Worm (Caenorhabditis elegans) whole organism, late embryonic: ENCODE results near the gene wht-8.

Source experiments
- F13H6.1 ChIP-seq: sonication (generic microtip); optimal IDR thresholded peaks from 2 replicates; lab custom pipeline; 2016; ENCODE audit warnings: missing genetic modification characterization, missing compliant biosample characterization
- K02D7.2 ChIP-seq: sonication (generic microtip); optimal IDR thresholded peaks from 2 replicates; lab custom pipeline; 2017; ENCODE audit warnings: mild to moderate bottlenecking, missing genetic modification characterization, missing compliant biosample characterization
- K09A11.1 ChIP-seq: sonication (generic microtip); optimal IDR thresholded peaks from 2 replicates; lab custom pipeline; 2017; ENCODE audit warnings: antibody characterized with exemption, mild to moderate bottlenecking, missing genetic modification characterization, missing compliant biosample characterization; ENCODE audit not compliant: insufficient read depth
- ahr-1 ChIP-seq: sonication (generic microtip); optimal IDR thresholded peaks from 2 replicates; lab custom pipeline; 2016; ENCODE audit warnings: missing genetic modification characterization, missing compliant biosample characterization
- ceh-14 ChIP-seq: sonication (generic microtip); optimal IDR thresholded peaks from 2 replicates; lab custom pipeline; 2016; ENCODE audit warnings: missing genotype, missing genetic modification characterization, missing compliant biosample characterization
- ceh-18 ChIP-seq: sonication (generic microtip); optimal IDR thresholded peaks from 2 replicates; lab custom pipeline; 2016; ENCODE audit warnings: missing genetic modification characterization, missing compliant biosample characterization
- ceh-19 ChIP-seq: fragments of 200-800 bp; sonication (Bioruptor generic); optimal IDR thresholded peaks from 2 replicates; lab custom pipeline; 2018; ENCODE audit warnings: mild to moderate bottlenecking, missing genetic modification characterization, missing compliant biosample characterization
- ceh-22 ChIP-seq: sonication (generic microtip); optimal IDR thresholded peaks from 2 replicates; lab custom pipeline; 2017; ENCODE audit warnings: missing biosample characterization, missing genetic modification characterization
- ceh-24 ChIP-seq: sonication (generic microtip); optimal IDR thresholded peaks from 2 replicates; lab custom pipeline; 2016; ENCODE audit warnings: mild to moderate bottlenecking, missing genetic modification characterization, missing compliant biosample characterization
- ceh-30 ChIP-seq: fragments of 150-350 bp; optimal IDR thresholded peaks from 2 replicates; lab custom pipeline; 2014; ENCODE audit warnings: missing biosample characterization, missing genetic modification characterization
- ceh-31 ChIP-seq: sonication (generic microtip); optimal IDR thresholded peaks from 2 replicates; lab custom pipeline; 2016; ENCODE audit warnings: missing genetic modification characterization, missing compliant biosample characterization
- ceh-34 ChIP-seq: sonication (generic microtip); optimal IDR thresholded peaks from 2 replicates; lab custom pipeline; 2016; ENCODE audit warnings: mild to moderate bottlenecking, missing genetic modification characterization, missing compliant biosample characterization
- ceh-45 ChIP-seq: fragments of 200-800 bp; sonication (Bioruptor generic); IDR thresholded peaks from 2 replicates; pipeline ENCODE4 v1.3.6; 2022; ENCODE audit warnings: missing genetic modification reagents, missing genetic modification characterization, missing compliant biosample characterization
- ceh-48 ChIP-seq: sonication (generic microtip); optimal IDR thresholded peaks from 2 replicates; lab custom pipeline; 2016; ENCODE audit warnings: missing genetic modification characterization, inconsistent platforms, missing compliant biosample characterization
- ceh-6 ChIP-seq: fragments of 200-800 bp; sonication (Bioruptor generic); optimal IDR thresholded peaks from 2 replicates; lab custom pipeline; 2018; ENCODE audit warnings: mild to moderate bottlenecking, missing genetic modification characterization, missing compliant biosample characterization
- che-1 ChIP-seq: sonication (generic microtip); optimal IDR thresholded peaks from 2 replicates; lab custom pipeline; 2016; ENCODE audit warnings: mild to moderate bottlenecking, missing genetic modification characterization, missing compliant biosample characterization
- dmd-4 ChIP-seq: sonication (generic microtip); optimal IDR thresholded peaks from 2 replicates; lab custom pipeline; 2016; ENCODE audit warnings: borderline replicate concordance, missing genetic modification characterization, missing compliant biosample characterization
- dve-1 ChIP-seq: sonication (generic microtip); optimal IDR thresholded peaks from 2 replicates; lab custom pipeline; 2017; ENCODE audit warnings: antibody characterized with exemption, mild to moderate bottlenecking, missing genetic modification characterization, missing compliant biosample characterization
- elt-2 ChIP-seq: sonication (generic microtip); optimal IDR thresholded peaks from 2 replicates; lab custom pipeline; 2016; ENCODE audit warnings: missing genetic modification reagents, missing genetic modification characterization, missing compliant biosample characterization
- elt-4 ChIP-seq: sonication (generic microtip); optimal IDR thresholded peaks from 2 replicates; lab custom pipeline; 2016; ENCODE audit warnings: missing genetic modification characterization, missing compliant biosample characterization
- fkh-10 ChIP-seq: fragments of 150-350 bp; optimal IDR thresholded peaks from 2 replicates; lab custom pipeline; 2014; ENCODE audit warnings: missing biosample characterization, missing genetic modification reagents, missing genetic modification characterization
- gmeb-2 ChIP-seq: sonication (generic microtip); optimal IDR thresholded peaks from 2 replicates; lab custom pipeline; 2016; ENCODE audit warnings: missing genetic modification characterization, inconsistent platforms, missing compliant biosample characterization
- hlh-13 ChIP-seq: fragments of 200-800 bp; sonication (Bioruptor generic); optimal IDR thresholded peaks from 2 replicates; lab custom pipeline; 2018; ENCODE audit warnings: mild to moderate bottlenecking, missing genetic modification characterization, missing compliant biosample characterization
- hlh-30 ChIP-seq: sonication (generic microtip); optimal IDR thresholded peaks from 2 replicates; lab custom pipeline; 2017; ENCODE audit warnings: antibody characterized with exemption, missing genetic modification characterization, missing compliant biosample characterization; ENCODE audit not compliant: insufficient read depth
- hlh-6 ChIP-seq: sonication (generic microtip); optimal IDR thresholded peaks from 2 replicates; lab custom pipeline; 2016; ENCODE audit warnings: missing genotype, missing genetic modification characterization, missing compliant biosample characterization
- lin-11 ChIP-seq: fragments of 200-800 bp; sonication (Bioruptor generic); optimal IDR thresholded peaks from 2 replicates; lab custom pipeline; 2018; ENCODE audit warnings: mild to moderate bottlenecking, missing genetic modification characterization, missing compliant biosample characterization
- mec-3 ChIP-seq: sonication (generic microtip); optimal IDR thresholded peaks from 2 replicates; lab custom pipeline; 2016; ENCODE audit warnings: borderline replicate concordance, missing genetic modification characterization, missing compliant biosample characterization
- nfya-1 ChIP-seq: sonication (generic microtip); optimal IDR thresholded peaks from 2 replicates; lab custom pipeline; 2017; ENCODE audit warnings: missing genetic modification characterization, mild to moderate bottlenecking, missing compliant biosample characterization, antibody characterized with exemption, moderate library complexity
- nhr-11 ChIP-seq: fragments of 150-350 bp; optimal IDR thresholded peaks from 2 replicates; lab custom pipeline; 2014; ENCODE audit warnings: missing biosample characterization, missing genetic modification characterization
- nhr-232 ChIP-seq: sonication (generic microtip); optimal IDR thresholded peaks from 2 replicates; lab custom pipeline; 2016; ENCODE audit warnings: missing genetic modification characterization, missing compliant biosample characterization
- odd-2 ChIP-seq: sonication (generic microtip); optimal IDR thresholded peaks from 2 replicates; lab custom pipeline; 2017; ENCODE audit warnings: antibody characterized with exemption, mild to moderate bottlenecking, missing genetic modification characterization, missing compliant biosample characterization
- pag-3 ChIP-seq: sonication (generic microtip); optimal IDR thresholded peaks from 2 replicates; lab custom pipeline; 2016; ENCODE audit warnings: missing compliant biosample characterization, missing genetic modification characterization, borderline replicate concordance
- pat-9 ChIP-seq: fragments of 200-800 bp; sonication (Bioruptor generic); optimal IDR thresholded peaks from 2 replicates; lab custom pipeline; 2018; ENCODE audit warnings: mild to moderate bottlenecking, missing genetic modification characterization, moderate library complexity, missing compliant biosample characterization
- pax-1 ChIP-seq: fragments of 150-350 bp; optimal IDR thresholded peaks from 2 replicates; lab custom pipeline; 2014; ENCODE audit warnings: missing biosample characterization, missing genetic modification characterization
- pha-4 ChIP-seq: fragments of 150-350 bp; optimal IDR thresholded peaks from 2 replicates; lab custom pipeline; 2018; ENCODE audit warnings: missing biosample characterization, missing genetic modification reagents, missing genetic modification characterization
- pqm-1 ChIP-seq: sonication (generic microtip); optimal IDR thresholded peaks from 2 replicates; lab custom pipeline; 2016; ENCODE audit warnings: missing genetic modification characterization, missing compliant biosample characterization
- pros-1 ChIP-seq: fragments of 150-350 bp; optimal IDR thresholded peaks from 2 replicates; lab custom pipeline; 2014; ENCODE audit warnings: missing biosample characterization, missing genetic modification reagents, missing genetic modification characterization
- ref-2 ChIP-seq: sonication (generic microtip); optimal IDR thresholded peaks from 2 replicates; lab custom pipeline; 2016; ENCODE audit warnings: missing genetic modification characterization, missing compliant biosample characterization
- sdc-2 ChIP-seq: sonication (generic microtip); optimal IDR thresholded peaks from 2 replicates; lab custom pipeline; 2016; ENCODE audit warnings: missing genotype, missing genetic modification characterization, missing compliant biosample characterization
- sox-4 ChIP-seq: sonication (generic microtip); optimal IDR thresholded peaks from 2 replicates; lab custom pipeline; 2017; ENCODE audit warnings: mild to moderate bottlenecking, missing genetic modification characterization, inconsistent platforms, missing compliant biosample characterization
- syd-9 ChIP-seq: sonication (generic microtip); optimal IDR thresholded peaks from 2 replicates; lab custom pipeline; 2016; ENCODE audit warnings: mild to moderate bottlenecking, missing genetic modification characterization, moderate library complexity, missing compliant biosample characterization
- tbx-2 ChIP-seq: sonication (generic microtip); optimal IDR thresholded peaks from 2 replicates; lab custom pipeline; 2016; ENCODE audit warnings: missing genetic modification characterization, missing compliant biosample characterization
- ttx-3 ChIP-seq: sonication (generic microtip); optimal IDR thresholded peaks from 2 replicates; lab custom pipeline; 2016; ENCODE audit warnings: missing genetic modification reagents, missing genetic modification characterization, missing compliant biosample characterization
- unc-55 ChIP-seq: sonication (generic microtip); optimal IDR thresholded peaks from 2 replicates; lab custom pipeline; 2017; ENCODE audit warnings: missing biosample characterization, missing genetic modification reagents, missing genetic modification characterization
- zip-5 ChIP-seq: sonication (generic microtip); optimal IDR thresholded peaks from 2 replicates; lab custom pipeline; 2016; ENCODE audit warnings: missing genetic modification characterization, missing compliant biosample characterization
- ztf-16 ChIP-seq: sonication (generic microtip); optimal IDR thresholded peaks from 2 replicates; lab custom pipeline; 2017; ENCODE audit warnings: missing genetic modification characterization, missing compliant biosample characterization

wht-8 gene

ce11 chrIII:11243421-11243820 lies 24.8 kb downstream of the wht-8 start (continued):
- TF ChIP-seq pat-9 (tag; lab: Kevin White, UChicago): no peak
- peak; percentile 82 for TF ChIP-seq nfya-1
- TF ChIP-seq ceh-31 (tag; lab: Kevin White, UChicago): peak; percentile 76
- TF ChIP-seq hlh-30: peak; percentile 46
- TF ChIP-seq fkh-10 (GFP tag; lab: Kevin White, UChicago): no peak
- TF ChIP-seq nhr-11 (tag; lab: Kevin White, UChicago): no peak
- no peak for TF ChIP-seq sdc-2 (tag; lab: Kevin White, UChicago)
- TF ChIP-seq che-1 (tag; lab: Kevin White, UChicago): no peak
- TF ChIP-seq odd-2 (tag; lab: Kevin White, UChicago): no peak
- TF ChIP-seq sox-4 (tag; lab: Kevin White, UChicago): no peak
- TF ChIP-seq pha-4 (tag; lab: Kevin White, UChicago): no peak
- TF ChIP-seq ceh-19 (GFP tag; lab: Kevin White, UChicago): no peak
- peak; percentile 76 for TF ChIP-seq ceh-18 (tag; lab: Kevin White, UChicago)
- no peak for TF ChIP-seq hlh-6 (tag; lab: Kevin White, UChicago)
- peak; percentile 37 for TF ChIP-seq ceh-34 (tag; lab: Kevin White, UChicago)
- no peak for TF ChIP-seq pros-1
- TF ChIP-seq K09A11.1: no peak
- TF ChIP-seq syd-9 (tag; lab: Kevin White, UChicago): no peak
- no peak for TF ChIP-seq ceh-22
- TF ChIP-seq elt-4 (tag; lab: Kevin White, UChicago): no peak
- TF ChIP-seq ceh-48 (tag; lab: Kevin White, UChicago): no peak
- TF ChIP-seq ceh-14: peak; percentile 6

- no peak for TF ChIP-seq mec-3 (tag; lab: Kevin White, UChicago)
- TF ChIP-seq ref-2: no peak
- TF ChIP-seq hlh-30: no peak
- no peak for TF ChIP-seq ceh-14
- TF ChIP-seq hlh-13 (GFP tag; lab: Kevin White, UChicago): no peak
- no peak for TF ChIP-seq pag-3 (tag; lab: Kevin White, UChicago)
- no peak for TF ChIP-seq pqm-1
- TF ChIP-seq gmeb-2 (tag; lab: Kevin White, UChicago): no peak
- no peak for TF ChIP-seq lin-11
- no peak for TF ChIP-seq ceh-24
- no peak for TF ChIP-seq pax-1 (tag; lab: Kevin White, UChicago)
- TF ChIP-seq, all 69 proteins: peak for 0
These were observed 25.7 kb downstream of the wht-8 start for ce11 chrIII:11244338-11244737.

ce11 chrIII:11244820-11245219 lies 26.2 kb downstream of the wht-8 start, which contains the start of gene rsks-1:
Gene rsks-1, plus strand, starts transcription at chrIII:11245120.
- TF ChIP-seq ceh-34 (tag; lab: Kevin White, UChicago): no peak
- no peak for TF ChIP-seq unc-55 (GFP tag; lab: Kevin White, UChicago)
- no peak for TF ChIP-seq nfya-1
- TF ChIP-seq K02D7.2 (tag; lab: Kevin White, UChicago): no peak
- TF ChIP-seq ceh-6 (GFP tag; lab: Kevin White, UChicago): no peak
- no peak for TF ChIP-seq ahr-1 (tag; lab: Kevin White, UChicago)
- TF ChIP-seq ttx-3: no peak
- no peak for TF ChIP-seq pat-9 (tag; lab: Kevin White, UChicago)
- TF ChIP-seq zip-5 (tag; lab: Kevin White, UChicago): no peak
- TF ChIP-seq ceh-45: no peak
- no peak for TF ChIP-seq F13H6.1 (tag; lab: Kevin White, UChicago)
- TF ChIP-seq tbx-2 (tag; lab: Kevin White, UChicago): no peak
- TF ChIP-seq elt-2 (tag; lab: Kevin White, UChicago): no peak
- no peak for TF ChIP-seq dve-1 (tag; lab: Kevin White, UChicago)
- TF ChIP-seq gmeb-2 (tag; lab: Kevin White, UChicago): no peak
- TF ChIP-seq sdc-2 (tag; lab: Kevin White, UChicago): no peak
- no peak for TF ChIP-seq ceh-30 (tag; lab: Kevin White, UChicago)
- TF ChIP-seq dmd-4 (tag; lab: Kevin White, UChicago): no peak
- no peak for TF ChIP-seq nhr-232
- TF ChIP-seq ztf-16 (tag; lab: Kevin White, UChicago): no peak
- TF ChIP-seq, all 69 proteins: peak for 0
